Fruit fly (Drosophila melanogaster): ENCODE data around the gene brwl.

brwl gene

DNA sequence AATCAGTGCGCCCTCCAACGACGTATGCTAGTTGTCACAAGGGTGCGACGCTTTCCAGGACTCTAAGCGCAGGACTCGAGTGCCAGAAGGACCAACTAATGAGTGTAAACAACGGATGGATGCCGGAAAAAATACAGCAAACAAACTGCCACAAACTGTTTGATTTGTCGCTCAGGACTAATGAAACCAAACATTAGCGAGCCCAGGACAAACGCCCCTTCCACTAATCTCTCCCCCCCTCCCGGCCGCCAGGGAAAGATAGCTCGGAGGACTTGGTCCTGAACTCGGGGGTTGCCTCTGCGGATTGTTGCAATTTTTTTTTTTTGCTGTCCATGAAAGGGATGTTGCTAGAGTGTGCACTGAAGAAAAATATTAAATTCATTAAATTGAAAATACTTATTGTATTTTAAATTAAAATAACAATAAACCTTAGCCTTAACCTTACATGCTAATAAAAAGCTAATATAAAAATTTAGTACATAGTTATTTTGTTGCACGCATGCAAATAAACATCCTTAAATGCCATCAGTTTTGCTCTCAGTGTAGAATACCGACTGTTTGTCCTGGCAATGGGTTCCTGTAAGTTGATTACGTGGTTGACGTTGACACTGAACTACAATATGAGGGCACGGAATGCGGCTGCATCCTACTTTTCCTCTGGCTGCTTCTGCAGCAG is 26.1 kb downstream of the brwl start (continued):
- TF ChIP-seq Med (GFP tag) = no peak
- no peak for TF ChIP-seq gt (GFP tag; IDR thresholded peaks at IDR 0.05)
- TF ChIP-seq lbe (GFP tag; optimal IDR thresholded peaks at IDR 0.05) = no peak
- TF ChIP-seq CG34422 (GFP tag; IDR thresholded peaks at IDR 0.05) = peak; percentile 51; the same call in 1 of the 3 replicates
- no peak for TF ChIP-seq Bteb2 (GFP tag; optimal IDR thresholded peaks at IDR 0.05)
- TF ChIP-seq Rfx (GFP tag; IDR thresholded peaks at IDR 0.05) = no peak
- TF ChIP-seq gcm (GFP tag; optimal IDR thresholded peaks at IDR 0.05) = peak; percentile 67
- TF ChIP-seq CG6175 (GFP tag; IDR thresholded peaks at IDR 0.05) = no peak
- peak in 1 of 2 experiments; percentile 20 for TF ChIP-seq Hr51 (GFP tag; optimal IDR thresholded peaks at IDR 0.05)
- no peak for TF ChIP-seq ash1 (GFP tag; optimal IDR thresholded peaks at IDR 0.05)
- TF ChIP-seq gfzf (GFP tag; optimal IDR thresholded peaks at IDR 0.05) = no peak
- TF ChIP-seq nmo (GFP tag; optimal IDR thresholded peaks at IDR 0.05) = peak; percentile 62
- no peak for TF ChIP-seq CG8089 (GFP tag; optimal IDR thresholded peaks at IDR 0.05)
- no peak for TF ChIP-seq CG11560 (tag; IDR thresholded peaks at IDR 0.05)
- TF ChIP-seq Oli (tag; optimal IDR thresholded peaks at IDR 0.05) = peak; percentile 32
- peak; percentile 73 for TF ChIP-seq gem (tag; optimal IDR thresholded peaks at IDR 0.05)
- TF ChIP-seq sc (optimal IDR thresholded peaks at IDR 0.05) = no peak
- TF ChIP-seq sc (GFP tag; optimal IDR thresholded peaks at IDR 0.05) = peak; percentile 15
- peak; percentile 38 for TF ChIP-seq ATbp (GFP tag; optimal IDR thresholded peaks at IDR 0.05)
- peak; percentile 42; the same call in 1 of the 2 replicates for TF ChIP-seq CG32772 (GFP tag; IDR thresholded peaks at IDR 0.05)
- no peak for TF ChIP-seq Rx (GFP tag; IDR thresholded peaks at IDR 0.05)
- peak; percentile 44 for TF ChIP-seq CG10209 (GFP tag; optimal IDR thresholded peaks at IDR 0.05)
- peak; percentile 64 for TF ChIP-seq dmrt99B (tag; optimal IDR thresholded peaks at IDR 0.05)
- TF ChIP-seq en (GFP tag; optimal IDR thresholded peaks at IDR 0.05) = no peak
- peak; percentile 62 for TF ChIP-seq CG8388 (GFP tag; optimal IDR thresholded peaks at IDR 0.05)
- no peak for TF ChIP-seq scrt (GFP tag; optimal IDR thresholded peaks at IDR 0.05)
- no peak for TF ChIP-seq hth (optimal IDR thresholded peaks at IDR 0.05)
- peak; percentile 68 for TF ChIP-seq D19A (tag; optimal IDR thresholded peaks at IDR 0.05)
- peak; percentile 11 for TF ChIP-seq CG1603 (tag; optimal IDR thresholded peaks at IDR 0.05)
- no peak for TF ChIP-seq slou (GFP tag; optimal IDR thresholded peaks at IDR 0.05)
- TF ChIP-seq CG14014 (GFP tag; IDR thresholded peaks at IDR 0.05) = 0 out of 2 replicates have a peak, but pooled peaks have one; percentile 22
- TF ChIP-seq CG17328 (GFP tag; IDR thresholded peaks at IDR 0.05) = peak; percentile 71
- TF ChIP-seq CG34376 (GFP tag; optimal IDR thresholded peaks at IDR 0.05) = no peak
- TF ChIP-seq CG11504 (tag; optimal IDR thresholded peaks at IDR 0.05) = peak; percentile 67
- TF ChIP-seq CG4730 (GFP tag; IDR thresholded peaks at IDR 0.05) = 0 out of 2 replicates have a peak, but pooled peaks have one; percentile 37
- peak; percentile 53 for TF ChIP-seq CG2678 (tag; optimal IDR thresholded peaks at IDR 0.05)
- TF ChIP-seq phol (tag; optimal IDR thresholded peaks at IDR 0.05) = peak; percentile 73
- TF ChIP-seq Ssrp (tag; optimal IDR thresholded peaks at IDR 0.05) = peak; percentile 56
- no peak for TF ChIP-seq al (GFP tag; IDR thresholded peaks at IDR 0.05)
- peak; percentile 6 for TF ChIP-seq Nf-YB (GFP tag; optimal IDR thresholded peaks at IDR 0.05)
- TF ChIP-seq CG8944 (GFP tag; optimal IDR thresholded peaks at IDR 0.05) = no peak
- peak in 1 of 3 experiments; percentile 86 for TF ChIP-seq lola (GFP tag; optimal IDR thresholded peaks at IDR 0.05)
- TF ChIP-seq Hey (tag; optimal IDR thresholded peaks at IDR 0.05) = no peak
- TF ChIP-seq chif (GFP tag; optimal IDR thresholded peaks at IDR 0.05) = peak in 1 of 2 experiments; percentile 32
- TF ChIP-seq CG16779 (GFP tag; IDR thresholded peaks at IDR 0.05) = no peak
- TF ChIP-seq oc (tag; optimal IDR thresholded peaks at IDR 0.05) = no peak
- peak; percentile 52 for TF ChIP-seq unpg (GFP tag; optimal IDR thresholded peaks at IDR 0.05)
- no peak for TF ChIP-seq vfl (GFP tag; optimal IDR thresholded peaks at IDR 0.05)
- peak; percentile 42 for TF ChIP-seq CG4820 (GFP tag; optimal IDR thresholded peaks at IDR 0.05)
